Worm (Caenorhabditis elegans) whole organism, L4 larva: ENCODE results near the gene B0454.26.

ENCODE experiments used
- R02D3.7 ChIP-seq: fragments of 150-350 bp; sonication (generic microtip); optimal IDR thresholded peaks from 3 replicates; lab custom pipeline; 2014; ENCODE audit warnings: missing biosample characterization, missing genetic modification characterization
- ZK546.5 ChIP-seq, 2 experiments: sonication (generic microtip); optimal IDR thresholded peaks; 2 replicates each; lab custom pipeline; 2017; ENCODE audit warnings: missing biosample characterization in 2 of 2, missing genetic modification characterization in 2 of 2
- aha-1 ChIP-seq: fragments of 150-350 bp; peaks from one replicate; lab custom pipeline; 2014; ENCODE audit warnings: missing biosample characterization, missing genetic modification characterization
- ama-1 ChIP-seq: fragments of 150-350 bp; optimal IDR thresholded peaks from 2 replicates; lab custom pipeline; 2014; ENCODE audit warnings: inconsistent platforms, mixed read lengths
- egl-27 ChIP-seq: sonication (generic microtip); optimal IDR thresholded peaks from 3 replicates; lab custom pipeline; 2017; ENCODE audit warnings: missing biosample characterization, missing genetic modification reagents, missing genetic modification characterization
- lin-13 ChIP-seq: fragments of 150-350 bp; optimal IDR thresholded peaks from 2 replicates; lab custom pipeline; 2014; ENCODE audit warnings: missing biosample characterization, missing genetic modification reagents, missing genetic modification characterization
- mep-1 ChIP-seq: fragments of 150-350 bp; sonication (generic microtip); optimal IDR thresholded peaks from 3 replicates; lab custom pipeline; 2014; ENCODE audit warnings: missing biosample characterization, missing genetic modification characterization
- nhr-237 ChIP-seq: sonication (generic microtip); optimal IDR thresholded peaks from 2 replicates; lab custom pipeline; 2017; ENCODE audit warnings: missing biosample characterization, missing genetic modification characterization
- sdz-12 ChIP-seq: fragments of 200-800 bp; sonication (Bioruptor generic); optimal IDR thresholded peaks from 2 replicates; lab custom pipeline; 2018; ENCODE audit warnings: mild to moderate bottlenecking, missing genetic modification characterization, missing compliant biosample characterization
- set-16 ChIP-seq: fragments of 200-800 bp; sonication (Bioruptor generic); IDR thresholded peaks from 2 replicates; pipeline ENCODE4 v1.3.6; 2022; ENCODE audit warnings: missing genetic modification reagents, missing genetic modification characterization, missing compliant biosample characterization
- unc-39 ChIP-seq: sonication (generic microtip); optimal IDR thresholded peaks from 2 replicates; lab custom pipeline; 2017; ENCODE audit warnings: missing biosample characterization, missing genetic modification characterization
- zfp-3 ChIP-seq: fragments of 200-800 bp; sonication (Bioruptor generic); conservative IDR thresholded peaks from 2 replicates; pipeline ENCODE4 v1.3.6; 2022; ENCODE audit warnings: missing genetic modification reagents, missing genetic modification characterization, missing compliant biosample characterization

DNA sequence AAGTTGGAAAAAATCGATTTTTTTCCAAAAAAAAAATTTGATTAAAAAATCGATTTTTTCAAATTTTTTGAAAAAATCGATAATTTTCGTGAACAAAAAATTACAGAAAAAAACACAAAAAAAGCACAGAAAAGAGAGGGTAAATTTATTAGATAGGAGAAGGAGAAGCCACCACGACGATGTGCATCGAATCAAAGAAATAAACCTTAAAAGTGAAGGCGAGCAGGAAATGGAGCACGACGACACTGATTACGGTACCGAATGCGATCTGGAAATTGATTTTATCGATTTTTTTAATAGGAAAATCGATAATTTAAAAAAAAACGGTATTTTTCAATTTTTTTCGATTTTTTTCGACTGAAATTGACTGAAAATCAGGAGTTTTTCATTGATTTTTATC lies 26.7 kb upstream of the B0454.26 start:
- no peak for TF ChIP-seq R02D3.7 (tag; lab: Kevin White, UChicago)
- TF ChIP-seq set-16 (GFP tag; lab: Robert Waterston, UW): no peak
- no peak for TF ChIP-seq aha-1 (tag; lab: Kevin White, UChicago)
- no peak for TF ChIP-seq nhr-237 (tag; lab: Kevin White, UChicago)
- TF ChIP-seq ama-1: no peak
- TF ChIP-seq lin-13 (GFP tag; lab: Kevin White, UChicago): no peak
- no peak for TF ChIP-seq sdz-12 (GFP tag; lab: Kevin White, UChicago)
- no peak for TF ChIP-seq egl-27 (tag; lab: Kevin White, UChicago)
- TF ChIP-seq zfp-3 (GFP tag; lab: Robert Waterston, UW): no peak
- TF ChIP-seq unc-39 (tag; lab: Kevin White, UChicago): no peak
- no peak for TF ChIP-seq ZK546.5 (tag; optimal IDR thresholded peaks at IDR 0.05; lab: Kevin White, UChicago)
- no peak for TF ChIP-seq mep-1
